Worm (Caenorhabditis elegans) whole organism, late embryonic: ENCODE results near the gene dss-1.

ENCODE experiments used
- ceh-2 ChIP-seq: sonication (generic microtip); optimal IDR thresholded peaks from 2 replicates; lab custom pipeline; 2016; ENCODE audit warnings: missing genotype, missing genetic modification characterization, missing compliant biosample characterization
- hlh-13 ChIP-seq: fragments of 200-800 bp; sonication (Bioruptor generic); optimal IDR thresholded peaks from 2 replicates; lab custom pipeline; 2018; ENCODE audit warnings: mild to moderate bottlenecking, missing genetic modification characterization, missing compliant biosample characterization
- nhr-11 ChIP-seq: fragments of 150-350 bp; optimal IDR thresholded peaks from 2 replicates; lab custom pipeline; 2014; ENCODE audit warnings: missing biosample characterization, missing genetic modification characterization
- unc-3 ChIP-seq, 2 experiments: fragments of 200-800 bp in 1 of 2; sonication (Bioruptor generic) in 1 of 2; sonication (generic microtip) in 1 of 2; conservative IDR thresholded peaks in 1 of 2; optimal IDR thresholded peaks in 1 of 2; 2 replicates each; pipeline versions ENCODE4 v1.3.6 to Lab custom; 2016 to 2022; ENCODE audit warnings: missing compliant biosample characterization in 2 of 2, missing genetic modification characterization in 2 of 2, missing genetic modification reagents in 1 of 2

- no peak for TF ChIP-seq ceh-2
- no peak for TF ChIP-seq nhr-11 (tag; lab: Kevin White, UChicago)
- TF ChIP-seq unc-3 (GFP tag; conservative IDR thresholded peaks at IDR 0.05; lab: Robert Waterston, UW) = no peak
- TF ChIP-seq unc-3 (tag; optimal IDR thresholded peaks at IDR 0.05; lab: Kevin White, UChicago) = no peak
- TF ChIP-seq hlh-13 (GFP tag; lab: Kevin White, UChicago) = no peak
Measured at ce11 chrIII:1221995-1222394, 25.9 kb upstream of the dss-1 start.
